Worm (Caenorhabditis elegans) whole organism, young adult: ENCODE measurements around the gene degl-1.

Experiments used
- ama-1 ChIP-seq, 3 experiments: fragments of 150-350 bp in 1 of 3; sonication (generic microtip) in 2 of 3; optimal IDR thresholded peaks; 2 replicates each; lab custom pipeline; 2014 to 2018; ENCODE audit warnings: missing biosample characterization in 2 of 3, missing genetic modification characterization in 2 of 3, missing genetic modification reagents in 2 of 3
- athp-1 ChIP-seq: sonication (generic microtip); optimal IDR thresholded peaks from 2 replicates; lab custom pipeline; 2017; ENCODE audit warnings: mild to moderate bottlenecking, missing genetic modification characterization, missing compliant biosample characterization
- efl-1 ChIP-seq: fragments of 150-350 bp; optimal IDR thresholded peaks from 2 replicates; lab custom pipeline; 2014; ENCODE audit warnings: missing biosample characterization, missing genetic modification reagents, missing genetic modification characterization
- hrde-1 ChIP-seq: sonication (generic microtip); optimal IDR thresholded peaks from 2 replicates; lab custom pipeline; 2016; ENCODE audit warnings: missing genetic modification characterization, mild to moderate bottlenecking, missing compliant biosample characterization, moderate library complexity, missing genotype, missing genetic modification reagents, borderline replicate concordance
- let-607 ChIP-seq, 2 experiments: fragments of 200-800 bp in 1 of 2; sonication (Bioruptor generic) in 1 of 2; sonication (generic microtip) in 1 of 2; optimal IDR thresholded peaks; 2 replicates each; lab custom pipeline; 2016 to 2018; ENCODE audit warnings: mild to moderate bottlenecking in 2 of 2, missing compliant biosample characterization in 2 of 2, missing genetic modification characterization in 2 of 2, moderate library complexity in 2 of 2, missing genotype in 1 of 2
- mcd-1 ChIP-seq: fragments of 200-800 bp; sonication (Bioruptor generic); IDR thresholded peaks from 2 replicates; pipeline ENCODE4 v1.3.6; 2022; ENCODE audit warnings: missing genetic modification reagents, missing genetic modification characterization, missing compliant biosample characterization
- sea-2 ChIP-seq: fragments of 200-800 bp; sonication (Bioruptor generic); IDR thresholded peaks from 2 replicates; pipeline ENCODE4 v1.3.6; 2022; ENCODE audit warnings: missing genetic modification characterization, missing compliant biosample characterization

- TF ChIP-seq hrde-1 (no peak), mcd-1 (GFP tag; lab: Robert Waterston, UW) (peak; percentile 99), let-607 (tag; optimal IDR thresholded peaks at IDR 0.05; lab: Kevin White, UChicago) (peak in 1 of 2 experiments; percentile 47), efl-1 (peak; percentile 54), athp-1 (tag; lab: Kevin White, UChicago) (peak; percentile 30), sea-2 (GFP tag; lab: Robert Waterston, UW) (no peak), ama-1 (optimal IDR thresholded peaks at IDR 0.05; lab: Kevin White, UChicago) (peak; percentile 27), ama-1 (GFP tag; optimal IDR thresholded peaks at IDR 0.05; lab: Kevin White, UChicago) (no peak)
Observed at ce11 chrIV:14767693-14768251, 3.5 kb downstream of the degl-1 start, which contains the start of the genes mrps-7 and Y57G11C.3.
